In the genomic region with DNA sequence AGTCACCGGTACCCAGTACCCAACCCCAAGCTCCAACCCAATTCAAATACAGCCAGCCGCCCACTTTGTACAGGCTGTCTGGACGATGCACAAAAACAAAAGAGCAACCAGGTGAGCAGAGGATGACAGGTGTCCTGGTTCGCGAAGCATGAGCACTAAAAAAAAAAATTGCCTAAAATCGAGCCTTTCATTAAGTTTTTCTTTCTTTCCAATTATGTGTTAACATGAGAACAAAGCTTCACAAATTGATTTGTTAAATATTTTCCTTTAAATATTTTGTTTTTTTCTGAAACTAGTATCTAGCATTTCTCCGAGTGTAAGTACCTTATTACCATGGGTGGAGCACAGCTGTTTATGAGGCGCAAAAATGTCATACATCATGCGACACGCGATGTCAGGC, we compare ENCODE assay signal across 4 fruit fly cellular contexts.
TF ChIP-seq lines count a peak whose summit lies in the region.

No protein-coding gene starts in this region.

- no peak for TF ChIP-seq CTCF in whole organism, embryonic (GFP tag; optimal IDR thresholded peaks at IDR 0.05; lab: Kevin White, UChicago)

TF ChIP-seq in whole organism, embryonic, 481 proteins besides CTCF, POLR2A, EP300 and RAD21 (continues in another document):
- TF ChIP-seq Hr51 (GFP tag; optimal IDR thresholded peaks at IDR 0.05; lab: Kevin White, UChicago): peak in 1 of 2 experiments; percentile 25
- peak; percentile 63 for TF ChIP-seq Ets65A (GFP tag; lab: Kevin White, UChicago)
- no peak for TF ChIP-seq lola (GFP tag; optimal IDR thresholded peaks at IDR 0.05; lab: Kevin White, UChicago)
- no peak for TF ChIP-seq dmrt11E (tag; optimal IDR thresholded peaks at IDR 0.05; lab: Kevin White, UChicago)
- no peak for TF ChIP-seq stwl (tag; optimal IDR thresholded peaks at IDR 0.05; lab: Kevin White, UChicago)
- TF ChIP-seq CG18599 (GFP tag; optimal IDR thresholded peaks at IDR 0.05; lab: Kevin White, UChicago): peak; percentile 53
- peak; percentile 20 for TF ChIP-seq CG15514 (GFP tag; optimal IDR thresholded peaks at IDR 0.05; lab: Kevin White, UChicago)
- peak; percentile 4 for TF ChIP-seq gem (tag; optimal IDR thresholded peaks at IDR 0.05; lab: Kevin White, UChicago)
- no peak for TF ChIP-seq CG17328 (GFP tag; IDR thresholded peaks at IDR 0.05; lab: Robert Waterston, UW)
- TF ChIP-seq Meics (GFP tag; optimal IDR thresholded peaks at IDR 0.05; lab: Kevin White, UChicago): peak; percentile 21
- no peak for TF ChIP-seq bbx (GFP tag; IDR thresholded peaks at IDR 0.05; lab: Robert Waterston, UW; ENCODE audit: partially characterized antibody)
- TF ChIP-seq row (GFP tag; IDR thresholded peaks at IDR 0.05; lab: Robert Waterston, UW): peak; percentile 41; the same call in 1 of the 3 replicates
- TF ChIP-seq CG2678 (tag; optimal IDR thresholded peaks at IDR 0.05; lab: Kevin White, UChicago): peak; percentile 22
- TF ChIP-seq CG2120 (GFP tag; optimal IDR thresholded peaks at IDR 0.05; lab: Kevin White, UChicago): peak; percentile 17
- TF ChIP-seq lbe (GFP tag; optimal IDR thresholded peaks at IDR 0.05; lab: Kevin White, UChicago): no peak
- TF ChIP-seq cwo (GFP tag; optimal IDR thresholded peaks at IDR 0.05; lab: Kevin White, UChicago): peak; percentile 8
- peak; percentile 8 for TF ChIP-seq sens (GFP tag; lab: Kevin White, UChicago)
- no peak for TF ChIP-seq CG2712 (tag; optimal IDR thresholded peaks at IDR 0.05; lab: Kevin White, UChicago)
- no peak for TF ChIP-seq Ada2b (GFP tag; IDR thresholded peaks at IDR 0.05; lab: Robert Waterston, UW)
- TF ChIP-seq CG11504 (tag; optimal IDR thresholded peaks at IDR 0.05; lab: Kevin White, UChicago): peak; percentile 0
- 0 out of 2 replicates have a peak, but pooled peaks have one; percentile 10 for TF ChIP-seq esg (GFP tag; conservative IDR thresholded peaks at IDR 0.05; lab: Robert Waterston, UW)

TF ChIP-seq in whole organism, prepupa, 60 proteins besides CTCF, POLR2A, EP300 and RAD21 (continues in another document):
- TF ChIP-seq CG6163 (GFP tag; IDR thresholded peaks at IDR 0.05; lab: Robert Waterston, UW) (peak; percentile 56; the same call in 1 of the 3 replicates), achi (GFP tag; optimal IDR thresholded peaks at IDR 0.05; lab: Kevin White, UChicago) (peak; percentile 16), CG31627 (GFP tag; optimal IDR thresholded peaks at IDR 0.05; lab: Kevin White, UChicago) (no peak), CG10631 (GFP tag; optimal IDR thresholded peaks at IDR 0.05; lab: Kevin White, UChicago) (no peak), cyc (GFP tag; optimal IDR thresholded peaks at IDR 0.05; lab: Kevin White, UChicago) (peak; percentile 15), vri (GFP tag; optimal IDR thresholded peaks at IDR 0.05; lab: Kevin White, UChicago) (no peak), Eip78C (GFP tag; lab: Kevin White, UChicago) (peak; percentile 78), Ets96B (tag; optimal IDR thresholded peaks at IDR 0.05; lab: Kevin White, UChicago) (peak; percentile 24), Hr39 (GFP tag; optimal IDR thresholded peaks at IDR 0.05; lab: Kevin White, UChicago) (no peak), CG6808 (GFP tag; optimal IDR thresholded peaks at IDR 0.05; lab: Kevin White, UChicago) (no peak), CG6792 (GFP tag; optimal IDR thresholded peaks at IDR 0.05; lab: Kevin White, UChicago) (no peak), OdsH (GFP tag; optimal IDR thresholded peaks at IDR 0.05; lab: Kevin White, UChicago) (peak; percentile 12), CG10669 (GFP tag; optimal IDR thresholded peaks at IDR 0.05; lab: Kevin White, UChicago) (peak; percentile 35), svp (GFP tag; lab: Kevin White, UChicago) (peak; percentile 61), Gug (GFP tag; IDR thresholded peaks at IDR 0.05; lab: Robert Waterston, UW) (peak; percentile 23; the same call in 1 of the 2 replicates), Met (GFP tag; optimal IDR thresholded peaks at IDR 0.05; lab: Kevin White, UChicago) (no peak), CG11294 (GFP tag; IDR thresholded peaks at IDR 0.05; lab: Robert Waterston, UW) (no peak), Sox102F (GFP tag; optimal IDR thresholded peaks at IDR 0.05; lab: Kevin White, UChicago) (no peak), Ets21C (GFP tag; optimal IDR thresholded peaks at IDR 0.05; lab: Kevin White, UChicago) (no peak), fd85E (GFP tag; optimal IDR thresholded peaks at IDR 0.05; lab: Kevin White, UChicago) (no peak), spab (GFP tag; optimal IDR thresholded peaks at IDR 0.05; lab: Kevin White, UChicago) (no peak), ss (GFP tag; optimal IDR thresholded peaks at IDR 0.05; lab: Kevin White, UChicago) (peak in 1 of 2 experiments; percentile 13), Hr4 (GFP tag; optimal IDR thresholded peaks at IDR 0.05; lab: Kevin White, UChicago) (no peak)

TF ChIP-seq in whole organism, pupa, 21 proteins besides CTCF, POLR2A, EP300 and RAD21:
- peak; percentile 15 for TF ChIP-seq CG9948 (tag; optimal IDR thresholded peaks at IDR 0.05; lab: Kevin White, UChicago)
- no peak for TF ChIP-seq rn (GFP tag; IDR thresholded peaks at IDR 0.05; lab: Robert Waterston, UW)
- no peak for TF ChIP-seq EcR (GFP tag; optimal IDR thresholded peaks at IDR 0.05; lab: Kevin White, UChicago)
- TF ChIP-seq CG8159 (tag; optimal IDR thresholded peaks at IDR 0.05; lab: Kevin White, UChicago): peak; percentile 49
- no peak for TF ChIP-seq CG34367 (tag; optimal IDR thresholded peaks at IDR 0.05; lab: Kevin White, UChicago)
- no peak for TF ChIP-seq Ets98B (GFP tag; IDR thresholded peaks at IDR 0.05; lab: Robert Waterston, UW)
- no peak for TF ChIP-seq CG10348 (GFP tag; IDR thresholded peaks at IDR 0.05; lab: Robert Waterston, UW)
- no peak for TF ChIP-seq gl (tag; optimal IDR thresholded peaks at IDR 0.05; lab: Kevin White, UChicago)
- TF ChIP-seq CG14655 (GFP tag; optimal IDR thresholded peaks at IDR 0.05; lab: Kevin White, UChicago): peak; percentile 27
- no peak for TF ChIP-seq Snoo (tag; optimal IDR thresholded peaks at IDR 0.05; lab: Kevin White, UChicago)
- no peak for TF ChIP-seq fd96Ca (GFP tag; IDR thresholded peaks at IDR 0.05; lab: Robert Waterston, UW)
- no peak for TF ChIP-seq D1 (tag; optimal IDR thresholded peaks at IDR 0.05; lab: Kevin White, UChicago)
- TF ChIP-seq CG17806 (tag; optimal IDR thresholded peaks at IDR 0.05; lab: Kevin White, UChicago): no peak
- no peak for TF ChIP-seq CG32121 (GFP tag; IDR thresholded peaks at IDR 0.05; lab: Robert Waterston, UW)
- TF ChIP-seq CG12605 (GFP tag; IDR thresholded peaks at IDR 0.05; lab: Robert Waterston, UW): no peak
- TF ChIP-seq CG4496 (GFP tag; IDR thresholded peaks at IDR 0.05; lab: Robert Waterston, UW): 0 out of 3 replicates have a peak, but pooled peaks have one; percentile 20
- peak; percentile 16 for TF ChIP-seq Pif1A (GFP tag; optimal IDR thresholded peaks at IDR 0.05; lab: Kevin White, UChicago)
- TF ChIP-seq CG8301 (tag; optimal IDR thresholded peaks at IDR 0.05; lab: Kevin White, UChicago): no peak
- TF ChIP-seq CG15710 (tag; optimal IDR thresholded peaks at IDR 0.05; lab: Kevin White, UChicago): peak; percentile 42
- no peak for TF ChIP-seq CG13204 (GFP tag; optimal IDR thresholded peaks at IDR 0.05; lab: Kevin White, UChicago)
- no peak for TF ChIP-seq Pif1B (GFP tag; optimal IDR thresholded peaks at IDR 0.05; lab: Kevin White, UChicago)
TF ChIP-seq in whole organism, pupa: peak in this region for 6.

TF ChIP-seq in whole organism, wandering third instar larva, 38 proteins besides CTCF, POLR2A, EP300 and RAD21:
- TF ChIP-seq Vsx2 (GFP tag; optimal IDR thresholded peaks at IDR 0.05; lab: Kevin White, UChicago; ENCODE audit: partially characterized antibody): no peak
- TF ChIP-seq pan (optimal IDR thresholded peaks at IDR 0.05; lab: Kevin White, UChicago): no peak
- no peak for TF ChIP-seq Mio (GFP tag; optimal IDR thresholded peaks at IDR 0.05; lab: Kevin White, UChicago)
- TF ChIP-seq fru (GFP tag; optimal IDR thresholded peaks at IDR 0.05; lab: Kevin White, UChicago): peak; percentile 9
- peak in 1 of 2 experiments; percentile 16 for TF ChIP-seq foxo (GFP tag; optimal IDR thresholded peaks at IDR 0.05; lab: Kevin White, UChicago)
- peak; percentile 36 for TF ChIP-seq h (GFP tag; optimal IDR thresholded peaks at IDR 0.05; lab: Kevin White, UChicago)
- peak; percentile 4 for TF ChIP-seq ey (GFP tag; optimal IDR thresholded peaks at IDR 0.05; lab: Kevin White, UChicago)
- peak; percentile 10 for TF ChIP-seq rgr (GFP tag; optimal IDR thresholded peaks at IDR 0.05; lab: Kevin White, UChicago)
- TF ChIP-seq Sp1 (GFP tag; optimal IDR thresholded peaks at IDR 0.05; lab: Kevin White, UChicago): peak; percentile 18
- no peak for TF ChIP-seq lola (GFP tag; optimal IDR thresholded peaks at IDR 0.05; lab: Kevin White, UChicago)

Comparison
In these comparisons a context has a peak if more than half of its experiments do, and no peak if none do; other contexts are left out.
1. Of the 7 proteins assayed by ChIP-seq in both whole organism, embryonic and whole organism, prepupa: peak only in whole organism, embryonic: none; only in whole organism, prepupa: Gug; in both: none; in neither: 6.